Worm (Caenorhabditis elegans) whole organism, L3 larva: ENCODE data around the gene C17C3.15.

Experiments used
- R02D3.7 ChIP-seq: fragments of 150-350 bp; optimal IDR thresholded peaks from 2 replicates; lab custom pipeline; 2014; ENCODE audit warnings: missing biosample characterization, missing genetic modification characterization
- elt-1 ChIP-seq: fragments of 150-350 bp; optimal IDR thresholded peaks from 2 replicates; lab custom pipeline; 2014; ENCODE audit warnings: missing biosample characterization, missing genetic modification characterization
- fos-1 ChIP-seq: fragments of 150-350 bp; optimal IDR thresholded peaks from 2 replicates; lab custom pipeline; 2014; ENCODE audit warnings: missing biosample characterization, missing genetic modification characterization
- nhr-237 ChIP-seq: fragments of 150-350 bp; optimal IDR thresholded peaks from 2 replicates; lab custom pipeline; 2014; ENCODE audit warnings: missing biosample characterization, missing genetic modification characterization
- nhr-77 ChIP-seq: fragments of 150-350 bp; optimal IDR thresholded peaks from 2 replicates; lab custom pipeline; 2014; ENCODE audit warnings: missing biosample characterization, missing genetic modification characterization
- snpc-4 ChIP-seq: fragments of 150-350 bp; optimal IDR thresholded peaks from 2 replicates; lab custom pipeline; 2014; ENCODE audit warnings: missing biosample characterization, missing genetic modification characterization
- tbx-2 ChIP-seq: sonication (generic microtip); optimal IDR thresholded peaks from 2 replicates; lab custom pipeline; 2016; ENCODE audit warnings: mild to moderate bottlenecking, missing genetic modification characterization, missing compliant biosample characterization
- unc-39 ChIP-seq: sonication (generic microtip); optimal IDR thresholded peaks from 4 replicates; lab custom pipeline; 2017; ENCODE audit warnings: missing biosample characterization, missing genetic modification characterization
- unc-62 ChIP-seq: fragments of 150-350 bp; sonication (generic microtip); optimal IDR thresholded peaks from 4 replicates; lab custom pipeline; 2014; ENCODE audit warnings: missing biosample characterization, missing genetic modification reagents, missing genetic modification characterization

DNA sequence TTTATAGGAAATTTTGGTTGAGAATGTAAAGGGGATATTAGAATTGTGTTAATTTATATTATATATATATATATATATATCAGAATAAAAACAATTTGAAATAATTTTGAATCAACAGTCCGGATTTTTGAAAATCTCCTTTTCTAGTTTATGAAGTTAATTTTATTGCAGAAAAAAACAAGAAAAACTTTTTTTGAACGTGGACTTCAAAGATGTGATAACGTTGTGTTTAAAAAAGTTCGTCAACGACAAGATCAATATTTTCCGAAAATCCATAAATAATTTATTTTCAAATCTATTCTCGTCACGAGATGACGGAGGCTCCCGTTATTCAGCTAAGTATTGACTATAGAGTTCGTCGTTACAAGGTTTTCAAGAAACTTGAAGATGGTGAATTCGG is 32.9 kb upstream of the C17C3.15 start, which contains the start of gene C17C3.11:
- TF ChIP-seq tbx-2 (no peak), nhr-77 (tag; lab: Kevin White, UChicago) (no peak), unc-39 (tag; lab: Kevin White, UChicago) (no peak), unc-62 (GFP tag; lab: Kevin White, UChicago) (no peak), R02D3.7 (no peak), nhr-237 (tag; lab: Kevin White, UChicago) (no peak), snpc-4 (no peak), elt-1 (tag; lab: Kevin White, UChicago) (no peak), fos-1 (tag; lab: Kevin White, UChicago) (no peak)
